Fruit fly (Drosophila melanogaster): ENCODE results near the gene CG9519.

DNA sequence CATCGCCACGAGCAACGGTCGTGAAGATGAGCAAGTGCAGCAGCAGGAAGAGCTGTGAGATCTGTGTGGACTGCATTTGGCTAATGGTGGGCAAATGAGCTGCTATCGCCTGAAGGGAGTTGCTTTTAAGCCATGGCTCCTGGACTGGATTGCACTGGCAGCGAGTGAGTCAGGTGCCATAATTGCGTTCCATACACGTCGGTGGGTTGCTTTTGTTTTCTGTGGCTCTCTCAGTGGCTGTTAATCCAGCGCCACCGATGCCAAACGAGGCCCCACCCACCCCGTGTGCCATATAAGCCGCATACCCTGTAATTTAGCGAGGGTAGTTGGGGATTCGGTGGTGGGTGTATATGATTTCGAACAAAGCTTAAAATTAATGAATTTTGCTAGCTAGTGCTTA, 11.5 kb downstream of the CG9519 start, which contains the start of gene CG12539:
- TF ChIP-seq nerfin-2 (GFP tag; IDR thresholded peaks at IDR 0.05; ENCODE audit: partially characterized antibody) (no peak), Ets97D (GFP tag; optimal IDR thresholded peaks at IDR 0.05) (no peak)

All from whole organism, embryonic.